Worm (Caenorhabditis elegans) whole organism, late embryonic: ENCODE measurements around the gene natb-1.

ENCODE experiments used
- C08G9.2 ChIP-seq: sonication (generic microtip); optimal IDR thresholded peaks from 2 replicates; lab custom pipeline; 2016; ENCODE audit warnings: mild to moderate bottlenecking, missing genetic modification characterization, moderate library complexity, missing compliant biosample characterization
- F13H6.1 ChIP-seq: sonication (generic microtip); optimal IDR thresholded peaks from 2 replicates; lab custom pipeline; 2016; ENCODE audit warnings: missing genetic modification characterization, missing compliant biosample characterization
- T23F11.4 ChIP-seq: fragments of 200-800 bp; sonication (Bioruptor generic); optimal IDR thresholded peaks from 2 replicates; lab custom pipeline; 2018; ENCODE audit warnings: mild to moderate bottlenecking, missing genetic modification characterization, missing compliant biosample characterization
- Y22D7AL.16 ChIP-seq: sonication (generic microtip); optimal IDR thresholded peaks from 2 replicates; lab custom pipeline; 2016; ENCODE audit warnings: missing genetic modification characterization, missing compliant biosample characterization
- ceh-18 ChIP-seq: sonication (generic microtip); optimal IDR thresholded peaks from 2 replicates; lab custom pipeline; 2016; ENCODE audit warnings: missing genetic modification characterization, missing compliant biosample characterization
- ceh-19 ChIP-seq: fragments of 200-800 bp; sonication (Bioruptor generic); optimal IDR thresholded peaks from 2 replicates; lab custom pipeline; 2018; ENCODE audit warnings: mild to moderate bottlenecking, missing genetic modification characterization, missing compliant biosample characterization
- ceh-22 ChIP-seq: sonication (generic microtip); optimal IDR thresholded peaks from 2 replicates; lab custom pipeline; 2017; ENCODE audit warnings: missing biosample characterization, missing genetic modification characterization
- ceh-24 ChIP-seq: sonication (generic microtip); optimal IDR thresholded peaks from 2 replicates; lab custom pipeline; 2016; ENCODE audit warnings: mild to moderate bottlenecking, missing genetic modification characterization, missing compliant biosample characterization
- ceh-30 ChIP-seq: fragments of 150-350 bp; optimal IDR thresholded peaks from 2 replicates; lab custom pipeline; 2014; ENCODE audit warnings: missing biosample characterization, missing genetic modification characterization
- ceh-31 ChIP-seq: sonication (generic microtip); optimal IDR thresholded peaks from 2 replicates; lab custom pipeline; 2016; ENCODE audit warnings: missing genetic modification characterization, missing compliant biosample characterization
- ceh-34 ChIP-seq: sonication (generic microtip); optimal IDR thresholded peaks from 2 replicates; lab custom pipeline; 2016; ENCODE audit warnings: mild to moderate bottlenecking, missing genetic modification characterization, missing compliant biosample characterization
- ceh-45 ChIP-seq: fragments of 200-800 bp; sonication (Bioruptor generic); IDR thresholded peaks from 2 replicates; pipeline ENCODE4 v1.3.6; 2022; ENCODE audit warnings: missing genetic modification reagents, missing genetic modification characterization, missing compliant biosample characterization
- ceh-48 ChIP-seq: sonication (generic microtip); optimal IDR thresholded peaks from 2 replicates; lab custom pipeline; 2016; ENCODE audit warnings: missing genetic modification characterization, inconsistent platforms, missing compliant biosample characterization
- ceh-9 ChIP-seq: sonication (generic microtip); optimal IDR thresholded peaks from 2 replicates; lab custom pipeline; 2016; ENCODE audit warnings: mild to moderate bottlenecking, missing genetic modification characterization, inconsistent platforms, missing compliant biosample characterization
- dmd-4 ChIP-seq: sonication (generic microtip); optimal IDR thresholded peaks from 2 replicates; lab custom pipeline; 2016; ENCODE audit warnings: borderline replicate concordance, missing genetic modification characterization, missing compliant biosample characterization
- dve-1 ChIP-seq: sonication (generic microtip); optimal IDR thresholded peaks from 2 replicates; lab custom pipeline; 2017; ENCODE audit warnings: antibody characterized with exemption, mild to moderate bottlenecking, missing genetic modification characterization, missing compliant biosample characterization
- elt-4 ChIP-seq: sonication (generic microtip); optimal IDR thresholded peaks from 2 replicates; lab custom pipeline; 2016; ENCODE audit warnings: missing genetic modification characterization, missing compliant biosample characterization
- eyg-1 ChIP-seq: sonication (generic microtip); optimal IDR thresholded peaks from 2 replicates; lab custom pipeline; 2016; ENCODE audit warnings: missing genotype, missing genetic modification characterization, missing compliant biosample characterization
- fkh-10 ChIP-seq: fragments of 150-350 bp; optimal IDR thresholded peaks from 2 replicates; lab custom pipeline; 2014; ENCODE audit warnings: missing biosample characterization, missing genetic modification reagents, missing genetic modification characterization
- fkh-6 ChIP-seq: sonication (generic microtip); optimal IDR thresholded peaks from 2 replicates; lab custom pipeline; 2016; ENCODE audit warnings: missing genetic modification characterization, missing compliant biosample characterization
- gmeb-2 ChIP-seq: sonication (generic microtip); optimal IDR thresholded peaks from 2 replicates; lab custom pipeline; 2016; ENCODE audit warnings: missing genetic modification characterization, inconsistent platforms, missing compliant biosample characterization
- hlh-30 ChIP-seq: sonication (generic microtip); optimal IDR thresholded peaks from 2 replicates; lab custom pipeline; 2017; ENCODE audit warnings: antibody characterized with exemption, missing genetic modification characterization, missing compliant biosample characterization; ENCODE audit not compliant: insufficient read depth
- hlh-6 ChIP-seq: sonication (generic microtip); optimal IDR thresholded peaks from 2 replicates; lab custom pipeline; 2016; ENCODE audit warnings: missing genotype, missing genetic modification characterization, missing compliant biosample characterization
- hlh-8 ChIP-seq: sonication (generic microtip); optimal IDR thresholded peaks from 2 replicates; lab custom pipeline; 2016; ENCODE audit warnings: missing genotype, missing genetic modification characterization, missing compliant biosample characterization
- madf-2 ChIP-seq: sonication (generic microtip); optimal IDR thresholded peaks from 2 replicates; lab custom pipeline; 2017; ENCODE audit warnings: missing genetic modification characterization, missing compliant biosample characterization
- nfya-1 ChIP-seq: sonication (generic microtip); optimal IDR thresholded peaks from 2 replicates; lab custom pipeline; 2017; ENCODE audit warnings: missing genetic modification characterization, mild to moderate bottlenecking, missing compliant biosample characterization, antibody characterized with exemption, moderate library complexity
- nhr-11 ChIP-seq: fragments of 150-350 bp; optimal IDR thresholded peaks from 2 replicates; lab custom pipeline; 2014; ENCODE audit warnings: missing biosample characterization, missing genetic modification characterization
- npax-4 ChIP-seq: sonication (generic microtip); optimal IDR thresholded peaks from 2 replicates; lab custom pipeline; 2016; ENCODE audit warnings: missing genetic modification characterization, missing compliant biosample characterization
- odd-2 ChIP-seq: sonication (generic microtip); optimal IDR thresholded peaks from 2 replicates; lab custom pipeline; 2017; ENCODE audit warnings: antibody characterized with exemption, mild to moderate bottlenecking, missing genetic modification characterization, missing compliant biosample characterization
- pag-3 ChIP-seq: sonication (generic microtip); optimal IDR thresholded peaks from 2 replicates; lab custom pipeline; 2016; ENCODE audit warnings: missing compliant biosample characterization, missing genetic modification characterization, borderline replicate concordance
- pat-9 ChIP-seq: fragments of 200-800 bp; sonication (Bioruptor generic); optimal IDR thresholded peaks from 2 replicates; lab custom pipeline; 2018; ENCODE audit warnings: mild to moderate bottlenecking, missing genetic modification characterization, moderate library complexity, missing compliant biosample characterization
- pax-1 ChIP-seq: fragments of 150-350 bp; optimal IDR thresholded peaks from 2 replicates; lab custom pipeline; 2014; ENCODE audit warnings: missing biosample characterization, missing genetic modification characterization
- pha-2 ChIP-seq: sonication (generic microtip); optimal IDR thresholded peaks from 2 replicates; lab custom pipeline; 2017; ENCODE audit warnings: mild to moderate bottlenecking, missing genetic modification characterization, missing compliant biosample characterization
- pqm-1 ChIP-seq: sonication (generic microtip); optimal IDR thresholded peaks from 2 replicates; lab custom pipeline; 2016; ENCODE audit warnings: missing genetic modification characterization, missing compliant biosample characterization
- ref-2 ChIP-seq: sonication (generic microtip); optimal IDR thresholded peaks from 2 replicates; lab custom pipeline; 2016; ENCODE audit warnings: missing genetic modification characterization, missing compliant biosample characterization
- rnt-1 ChIP-seq: sonication (generic microtip); optimal IDR thresholded peaks from 2 replicates; lab custom pipeline; 2016; ENCODE audit warnings: missing genetic modification characterization, missing compliant biosample characterization
- sdc-2 ChIP-seq: sonication (generic microtip); optimal IDR thresholded peaks from 2 replicates; lab custom pipeline; 2016; ENCODE audit warnings: missing genotype, missing genetic modification characterization, missing compliant biosample characterization
- sox-4 ChIP-seq: sonication (generic microtip); optimal IDR thresholded peaks from 2 replicates; lab custom pipeline; 2017; ENCODE audit warnings: mild to moderate bottlenecking, missing genetic modification characterization, inconsistent platforms, missing compliant biosample characterization
- syd-9 ChIP-seq: sonication (generic microtip); optimal IDR thresholded peaks from 2 replicates; lab custom pipeline; 2016; ENCODE audit warnings: mild to moderate bottlenecking, missing genetic modification characterization, moderate library complexity, missing compliant biosample characterization
- tbx-2 ChIP-seq: sonication (generic microtip); optimal IDR thresholded peaks from 2 replicates; lab custom pipeline; 2016; ENCODE audit warnings: missing genetic modification characterization, missing compliant biosample characterization
- ttx-3 ChIP-seq: sonication (generic microtip); optimal IDR thresholded peaks from 2 replicates; lab custom pipeline; 2016; ENCODE audit warnings: missing genetic modification reagents, missing genetic modification characterization, missing compliant biosample characterization
- unc-3 ChIP-seq, 2 experiments: fragments of 200-800 bp in 1 of 2; sonication (Bioruptor generic) in 1 of 2; sonication (generic microtip) in 1 of 2; conservative IDR thresholded peaks in 1 of 2; optimal IDR thresholded peaks in 1 of 2; 2 replicates each; pipeline versions ENCODE4 v1.3.6 to Lab custom; 2016 to 2022; ENCODE audit warnings: missing compliant biosample characterization in 2 of 2, missing genetic modification characterization in 2 of 2, missing genetic modification reagents in 1 of 2
- unc-42 ChIP-seq: sonication (generic microtip); optimal IDR thresholded peaks from 2 replicates; lab custom pipeline; 2016; ENCODE audit warnings: missing genotype, missing genetic modification characterization, missing compliant biosample characterization
- unc-86 ChIP-seq: sonication (generic microtip); optimal IDR thresholded peaks from 2 replicates; lab custom pipeline; 2016; ENCODE audit warnings: missing genetic modification characterization, missing compliant biosample characterization
- zip-5 ChIP-seq: sonication (generic microtip); optimal IDR thresholded peaks from 2 replicates; lab custom pipeline; 2016; ENCODE audit warnings: missing genetic modification characterization, missing compliant biosample characterization
- ztf-16 ChIP-seq: sonication (generic microtip); optimal IDR thresholded peaks from 2 replicates; lab custom pipeline; 2017; ENCODE audit warnings: missing genetic modification characterization, missing compliant biosample characterization

natb-1 gene

ce11 chrV:8000929-8001513 lies 17.8 kb upstream of the natb-1 start, which contains the start of gene Y97E10AR.1 (continued):
- no peak for TF ChIP-seq pat-9
- no peak for TF ChIP-seq odd-2 (tag; lab: Kevin White, UChicago)
- no peak for TF ChIP-seq elt-4 (tag; lab: Kevin White, UChicago)
- peak; percentile 62 for TF ChIP-seq fkh-6 (tag; lab: Kevin White, UChicago)
- no peak for TF ChIP-seq ceh-24 (tag; lab: Kevin White, UChicago)
- TF ChIP-seq ceh-18 = peak; percentile 98
- TF ChIP-seq T23F11.4 (GFP tag; lab: Kevin White, UChicago) = no peak
- peak; percentile 50 for TF ChIP-seq ceh-30 (tag; lab: Kevin White, UChicago)
- no peak for TF ChIP-seq ceh-9 (tag; lab: Kevin White, UChicago)
- TF ChIP-seq pqm-1 (tag; lab: Kevin White, UChicago) = peak; percentile 12
- no peak for TF ChIP-seq dmd-4 (tag; lab: Kevin White, UChicago)
- no peak for TF ChIP-seq hlh-6
- TF ChIP-seq ztf-16 (tag; lab: Kevin White, UChicago) = no peak
- TF ChIP-seq eyg-1 (tag; lab: Kevin White, UChicago) = no peak
- peak; percentile 78 for TF ChIP-seq ceh-19 (GFP tag; lab: Kevin White, UChicago)
- peak; percentile 68 for TF ChIP-seq F13H6.1 (tag; lab: Kevin White, UChicago)
- TF ChIP-seq C08G9.2 (tag; lab: Kevin White, UChicago) = peak; percentile 18
- no peak for TF ChIP-seq zip-5
- no peak for TF ChIP-seq nhr-11
- TF ChIP-seq sox-4 = no peak
- TF ChIP-seq ceh-48 (tag; lab: Kevin White, UChicago) = peak; percentile 39
- TF ChIP-seq ceh-45 (GFP tag; lab: Robert Waterston, UW) = no peak
- TF ChIP-seq unc-3 (GFP tag; conservative IDR thresholded peaks at IDR 0.05; lab: Robert Waterston, UW) = no peak
- peak; percentile 47 for TF ChIP-seq unc-3 (tag; optimal IDR thresholded peaks at IDR 0.05; lab: Kevin White, UChicago)
- TF ChIP-seq ceh-31 = peak; percentile 89
- TF ChIP-seq pax-1 (tag; lab: Kevin White, UChicago) = no peak
- peak; percentile 74 for TF ChIP-seq tbx-2 (tag; lab: Kevin White, UChicago)
- TF ChIP-seq pha-2 (tag; lab: Kevin White, UChicago) = no peak
- peak; percentile 77 for TF ChIP-seq hlh-8 (tag; lab: Kevin White, UChicago)
- no peak for TF ChIP-seq ttx-3 (tag; lab: Kevin White, UChicago)
- TF ChIP-seq rnt-1 (tag; lab: Kevin White, UChicago) = peak; percentile 58
- TF ChIP-seq ceh-34 = peak; percentile 80
- TF ChIP-seq unc-42 (tag; lab: Kevin White, UChicago) = peak; percentile 86
- no peak for TF ChIP-seq gmeb-2 (tag; lab: Kevin White, UChicago)
- no peak for TF ChIP-seq unc-86 (tag; lab: Kevin White, UChicago)
- TF ChIP-seq npax-4 (tag; lab: Kevin White, UChicago) = no peak
- TF ChIP-seq sdc-2 (tag; lab: Kevin White, UChicago) = peak; percentile 29

DNA sequence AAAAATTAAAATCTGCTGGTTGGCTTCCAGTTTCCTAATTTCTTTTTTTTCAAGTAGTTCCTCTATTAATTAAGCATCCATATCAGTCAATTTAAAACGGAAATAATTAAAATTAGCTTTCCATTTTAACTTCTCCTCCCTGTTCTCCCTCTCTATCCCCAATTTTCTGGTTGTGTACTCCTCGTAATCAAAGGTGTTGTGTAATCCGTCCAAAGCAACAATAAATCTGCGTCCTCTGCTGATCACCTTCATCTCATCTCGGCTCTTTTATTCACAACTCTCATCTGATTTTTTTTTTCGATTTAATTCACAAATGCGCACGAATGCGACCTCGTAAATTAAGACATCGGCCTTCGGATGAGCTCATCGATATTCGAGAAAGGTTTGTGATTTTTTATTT lies 12.6 kb upstream of the natb-1 start, which contains the start of gene Y97E10AR.2:
Gene Y97E10AR.2, plus strand, starts transcription at position 301 of the 400 bp plus-strand sequence.
- TF ChIP-seq syd-9 (tag; lab: Kevin White, UChicago) (no peak), tbx-2 (tag; lab: Kevin White, UChicago) (no peak), hlh-8 (tag; lab: Kevin White, UChicago) (no peak), ceh-19 (GFP tag; lab: Kevin White, UChicago) (no peak), ref-2 (tag; lab: Kevin White, UChicago) (no peak)

ce11 chrV:7995165-7995564 lies 11.9 kb upstream of the natb-1 start:
- TF ChIP-seq Y22D7AL.16 (tag; lab: Kevin White, UChicago) (no peak), madf-2 (tag; lab: Kevin White, UChicago) (no peak), ceh-19 (GFP tag; lab: Kevin White, UChicago) (no peak), eyg-1 (tag; lab: Kevin White, UChicago) (no peak), fkh-10 (no peak), dve-1 (no peak), hlh-6 (no peak), nfya-1 (tag; lab: Kevin White, UChicago) (no peak), odd-2 (tag; lab: Kevin White, UChicago) (no peak), ceh-22 (tag; lab: Kevin White, UChicago) (no peak), zip-5 (no peak), C08G9.2 (tag; lab: Kevin White, UChicago) (no peak), hlh-30 (tag; lab: Kevin White, UChicago) (no peak), dmd-4 (tag; lab: Kevin White, UChicago) (no peak), ceh-30 (tag; lab: Kevin White, UChicago) (no peak), ceh-9 (tag; lab: Kevin White, UChicago) (no peak), pag-3 (tag; lab: Kevin White, UChicago) (no peak)
